Fruit fly (Drosophila melanogaster): Measurements from ENCODE around the gene CG17110.

Gene CG17110

DNA sequence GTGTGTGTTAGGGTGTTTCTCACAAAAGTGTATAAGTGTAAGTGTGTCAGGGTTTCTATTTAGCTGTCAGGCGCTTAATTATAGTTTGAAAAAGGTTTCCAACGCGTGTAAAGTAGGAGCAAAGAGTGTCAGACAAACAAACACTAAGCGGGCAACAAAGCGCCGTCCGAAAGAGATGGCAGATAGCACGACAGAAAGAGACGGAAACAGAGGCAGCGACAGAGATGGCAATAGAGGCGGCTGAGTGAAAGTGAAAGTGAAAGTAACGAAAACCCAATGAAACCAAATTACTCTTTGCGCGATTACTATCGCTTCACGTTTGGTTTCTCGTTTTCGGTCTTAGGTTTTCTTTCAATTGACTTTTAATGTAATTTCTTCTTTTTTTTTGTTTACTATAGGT lies 17.0 kb upstream of the CG17110 start:
- TF ChIP-seq Jra (GFP tag; optimal IDR thresholded peaks at IDR 0.05), result no peak
- no peak for TF ChIP-seq tai (GFP tag; optimal IDR thresholded peaks at IDR 0.05)
- TF ChIP-seq usp (GFP tag; optimal IDR thresholded peaks at IDR 0.05), result no peak
- TF ChIP-seq CG9705 (GFP tag; optimal IDR thresholded peaks at IDR 0.05), result no peak
- TF ChIP-seq Abd-B (GFP tag; optimal IDR thresholded peaks at IDR 0.05), result no peak
- TF ChIP-seq CG32264 (GFP tag; optimal IDR thresholded peaks at IDR 0.05), result no peak
- no peak for TF ChIP-seq N (GFP tag; optimal IDR thresholded peaks at IDR 0.05)
- TF ChIP-seq ey (GFP tag; optimal IDR thresholded peaks at IDR 0.05), result no peak
- no peak for TF ChIP-seq Myc (optimal IDR thresholded peaks at IDR 0.05)
- TF ChIP-seq Sp1 (GFP tag; optimal IDR thresholded peaks at IDR 0.05), result no peak
- TF ChIP-seq sage (GFP tag; optimal IDR thresholded peaks at IDR 0.05), result no peak
- no peak for TF ChIP-seq HLH106 (tag; optimal IDR thresholded peaks at IDR 0.05)
- TF ChIP-seq jim (GFP tag; optimal IDR thresholded peaks at IDR 0.05), result no peak
- TF ChIP-seq Rel (GFP tag; optimal IDR thresholded peaks at IDR 0.05), result no peak
- TF ChIP-seq Rel (tag; optimal IDR thresholded peaks at IDR 0.05), result no peak
- TF ChIP-seq rgr (GFP tag; optimal IDR thresholded peaks at IDR 0.05), result no peak
- TF ChIP-seq Hnf4 (GFP tag; optimal IDR thresholded peaks at IDR 0.05), result no peak

DNA sequence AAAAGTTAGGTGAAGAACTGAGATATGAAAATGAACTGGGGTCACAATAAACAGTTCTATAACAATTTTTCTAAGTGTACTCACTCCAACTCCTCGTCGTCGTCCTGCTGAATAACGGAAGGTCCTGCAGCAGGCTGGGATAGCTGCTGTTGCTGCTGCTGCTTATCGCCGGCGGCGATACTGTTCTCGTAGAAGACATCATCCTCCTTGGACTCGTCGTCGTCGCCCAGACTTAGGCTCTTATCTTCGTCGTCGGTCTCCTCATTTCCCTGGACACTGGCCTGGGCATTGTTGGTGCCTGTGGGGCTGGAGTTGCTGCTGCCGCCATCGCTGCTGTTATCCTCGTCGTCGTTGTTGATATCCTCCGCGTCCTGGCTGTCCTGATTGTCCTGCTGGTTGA lies 10.3 kb upstream of the CG17110 start:
- TF ChIP-seq dl (GFP tag; optimal IDR thresholded peaks at IDR 0.05; ENCODE audit: insufficient read depth in 1 of 2, partially characterized antibody in 2 of 2) (no peak), dmrt93B (GFP tag; optimal IDR thresholded peaks at IDR 0.05) (no peak), Dif (GFP tag; optimal IDR thresholded peaks at IDR 0.05; ENCODE audit: partially characterized antibody) (no peak), OdsH (GFP tag; optimal IDR thresholded peaks at IDR 0.05) (no peak), usp (GFP tag; optimal IDR thresholded peaks at IDR 0.05) (no peak), ey (GFP tag; optimal IDR thresholded peaks at IDR 0.05) (no peak), N (GFP tag; optimal IDR thresholded peaks at IDR 0.05) (no peak), woc (GFP tag; optimal IDR thresholded peaks at IDR 0.05) (no peak), psq (GFP tag; optimal IDR thresholded peaks at IDR 0.05) (no peak), CG9705 (GFP tag; optimal IDR thresholded peaks at IDR 0.05) (no peak), sage (GFP tag; optimal IDR thresholded peaks at IDR 0.05) (no peak), Sp1 (GFP tag; optimal IDR thresholded peaks at IDR 0.05) (no peak), Dfd (GFP tag; optimal IDR thresholded peaks at IDR 0.05) (no peak), tai (GFP tag; optimal IDR thresholded peaks at IDR 0.05) (no peak), brk (GFP tag; optimal IDR thresholded peaks at IDR 0.05) (no peak)

dm6 chr3R:23088252-23088651 lies 3.3 kb upstream of the CG17110 start:
- TF ChIP-seq Abd-B (GFP tag; optimal IDR thresholded peaks at IDR 0.05), result no peak
- no peak for TF ChIP-seq Dfd (GFP tag; optimal IDR thresholded peaks at IDR 0.05)
- TF ChIP-seq usp (GFP tag; optimal IDR thresholded peaks at IDR 0.05), result no peak
- TF ChIP-seq Mio (GFP tag; optimal IDR thresholded peaks at IDR 0.05), result no peak
- no peak for TF ChIP-seq Myc (optimal IDR thresholded peaks at IDR 0.05)
- no peak for TF ChIP-seq Vsx2 (GFP tag; optimal IDR thresholded peaks at IDR 0.05; ENCODE audit: partially characterized antibody)
- no peak for TF ChIP-seq Dif (GFP tag; optimal IDR thresholded peaks at IDR 0.05; ENCODE audit: partially characterized antibody)
- no peak for TF ChIP-seq tai (GFP tag; optimal IDR thresholded peaks at IDR 0.05)
- no peak for TF ChIP-seq br (GFP tag; optimal IDR thresholded peaks at IDR 0.05)
- no peak for TF ChIP-seq GATAd (GFP tag; optimal IDR thresholded peaks at IDR 0.05)
- no peak for TF ChIP-seq rgr (GFP tag; optimal IDR thresholded peaks at IDR 0.05)
- TF ChIP-seq fru (GFP tag; optimal IDR thresholded peaks at IDR 0.05), result no peak
- TF ChIP-seq h (GFP tag; optimal IDR thresholded peaks at IDR 0.05), result no peak
- TF ChIP-seq Hnf4 (GFP tag; optimal IDR thresholded peaks at IDR 0.05), result no peak
- no peak for TF ChIP-seq Hr83 (GFP tag; optimal IDR thresholded peaks at IDR 0.05; ENCODE audit: poor library complexity, severe bottlenecking)
- no peak for TF ChIP-seq N (GFP tag; optimal IDR thresholded peaks at IDR 0.05)
- TF ChIP-seq dsf (GFP tag; optimal IDR thresholded peaks at IDR 0.05; ENCODE audit: borderline replicate concordance), result no peak
- TF ChIP-seq HLH106 (tag; optimal IDR thresholded peaks at IDR 0.05), result no peak

- TF ChIP-seq foxo (GFP tag; optimal IDR thresholded peaks at IDR 0.05) (no peak), pan (optimal IDR thresholded peaks at IDR 0.05) (no peak), Vsx2 (GFP tag; optimal IDR thresholded peaks at IDR 0.05; ENCODE audit: partially characterized antibody) (no peak), Myc (optimal IDR thresholded peaks at IDR 0.05) (no peak)
These were observed 3.8 kb downstream of the CG17110 start, which contains the start of gene CG17109 for dm6 chr3R:23095346-23095745. Gene CG17109 (plus strand): TSS chr3R:23095690.

All from whole organism, wandering third instar larva.